Worm (Caenorhabditis elegans): ENCODE results near the gene mboa-4.
"Not testable (repeated sequence)": the region's sequence is repeated elsewhere in the genome, so short reads cannot be mapped to it uniquely, and the experiment has no call there.

The mboa-4 gene

ce11 chrIV:11159886-11160285 lies at the start of gene mboa-4:
Gene mboa-4 (minus strand): TSS chrIV:11159986.
- TF ChIP-seq unc-55 (GFP tag; optimal IDR thresholded peaks at IDR 0.05) (no peak), sox-4 (tag; optimal IDR thresholded peaks at IDR 0.05) (no peak), ceh-9 (tag; optimal IDR thresholded peaks at IDR 0.05) (no peak), pat-9 (tag; optimal IDR thresholded peaks at IDR 0.05) (no peak), nfya-1 (tag; optimal IDR thresholded peaks at IDR 0.05) (no peak), ceh-6 (GFP tag; optimal IDR thresholded peaks at IDR 0.05) (no peak), unc-42 (tag; optimal IDR thresholded peaks at IDR 0.05) (no peak), ahr-1 (tag; optimal IDR thresholded peaks at IDR 0.05) (no peak), hlh-6 (tag; optimal IDR thresholded peaks at IDR 0.05) (no peak), C38D4.7 (GFP tag; optimal IDR thresholded peaks at IDR 0.05) (no peak), syd-9 (tag; optimal IDR thresholded peaks at IDR 0.05) (no peak), che-1 (tag; optimal IDR thresholded peaks at IDR 0.05) (no peak), elt-2 (tag; optimal IDR thresholded peaks at IDR 0.05) (no peak), Y22D7AL.16 (tag; optimal IDR thresholded peaks at IDR 0.05) (no peak)

DNA sequence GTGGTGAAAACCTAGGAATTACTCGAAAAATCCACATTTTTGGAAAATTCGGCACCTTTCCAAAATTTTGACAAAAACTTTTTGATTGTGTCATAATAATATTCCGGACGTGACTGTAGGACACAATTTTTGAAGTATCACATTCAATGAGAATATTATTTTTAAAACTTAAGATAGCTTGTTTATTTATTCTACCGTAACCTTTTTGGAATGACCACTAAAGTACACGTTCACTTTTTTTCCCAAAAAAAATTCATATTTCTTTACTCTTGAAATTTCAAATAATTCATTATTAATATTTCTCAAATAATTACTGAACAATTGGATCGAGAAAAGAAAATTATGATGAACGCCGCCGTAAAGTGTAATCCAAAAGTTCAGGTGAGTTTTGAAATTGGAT lies 47.4 kb upstream of the mboa-4 start, which contains the start of gene R07H5.9:
Gene R07H5.9 (plus strand): TSS at position 301 of the 400 bp plus-strand sequence.
- no peak for TF ChIP-seq pha-4 (tag; optimal IDR thresholded peaks at IDR 0.05)
- TF ChIP-seq ztf-16 (tag; optimal IDR thresholded peaks at IDR 0.05) = no peak
- no peak for TF ChIP-seq pat-9 (tag; optimal IDR thresholded peaks at IDR 0.05)
- TF ChIP-seq npax-4 (tag; optimal IDR thresholded peaks at IDR 0.05) = no peak
- TF ChIP-seq ceh-2 (tag; optimal IDR thresholded peaks at IDR 0.05) = no peak
- no peak for TF ChIP-seq ceh-6 (GFP tag; optimal IDR thresholded peaks at IDR 0.05)
- no peak for TF ChIP-seq fkh-10 (GFP tag; optimal IDR thresholded peaks at IDR 0.05)
- TF ChIP-seq ceh-45 (GFP tag; IDR thresholded peaks at IDR 0.05) = no peak
- TF ChIP-seq ttx-3 (tag; optimal IDR thresholded peaks at IDR 0.05) = no peak
- no peak for TF ChIP-seq fkh-6 (tag; optimal IDR thresholded peaks at IDR 0.05)

- not testable (repeated sequence) for TF ChIP-seq pax-1, ets-4, sox-4 (tag; optimal IDR thresholded peaks at IDR 0.05)
Observed at ce11 chrIV:11202389-11202788, 42.6 kb upstream of the mboa-4 start, which contains the start of gene R07H5.11. Gene R07H5.11 (plus strand): TSS chrIV:11202768.

- peak; percentile 12 for TF ChIP-seq ceh-31 (tag; optimal IDR thresholded peaks at IDR 0.05)
Observed at ce11 chrIV:11198983-11199382, 39.2 kb upstream of the mboa-4 start, which contains the start of gene R07H5.16. Gene R07H5.16 (plus strand): TSS chrIV:11199330.

- peak; percentile 22; the same call in 1 of the 2 replicates for TF ChIP-seq sox-2 (GFP tag; IDR thresholded peaks at IDR 0.05)
Observed at ce11 chrIV:11196866-11197265, 37.1 kb upstream of the mboa-4 start.

DNA sequence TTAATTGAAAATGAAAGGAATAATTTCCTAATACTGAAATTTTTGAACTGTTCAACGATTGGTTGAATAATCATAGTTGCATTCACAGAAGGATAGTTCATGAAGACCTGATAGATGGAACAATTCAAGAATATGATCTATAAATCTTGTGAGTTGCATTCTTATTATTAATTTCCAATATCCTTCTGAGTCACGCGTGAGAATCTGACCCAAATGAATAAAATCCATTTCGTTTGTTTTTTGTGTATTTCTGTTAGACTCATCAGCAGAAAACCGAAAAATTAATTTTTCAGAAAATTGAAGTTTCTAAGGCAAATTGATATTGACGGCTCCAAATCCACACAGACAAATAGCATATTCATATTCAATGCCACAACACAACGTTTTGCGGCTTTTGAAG lies 29.6 kb upstream of the mboa-4 start, which contains the start of gene fbxb-79:
Gene fbxb-79 (minus strand): TSS at position 101 of the 400 bp plus-strand sequence.
- TF ChIP-seq hlh-6 (tag; optimal IDR thresholded peaks at IDR 0.05) (no peak), tbx-2 (tag; optimal IDR thresholded peaks at IDR 0.05) (no peak), nhr-232 (tag; optimal IDR thresholded peaks at IDR 0.05) (no peak), dve-1 (tag; optimal IDR thresholded peaks at IDR 0.05) (no peak), pag-3 (tag; optimal IDR thresholded peaks at IDR 0.05; ENCODE audit: borderline replicate concordance) (no peak), syd-9 (tag; optimal IDR thresholded peaks at IDR 0.05) (no peak), lim-6 (tag; optimal IDR thresholded peaks at IDR 0.05) (no peak), hlh-30 (tag; optimal IDR thresholded peaks at IDR 0.05; ENCODE audit: insufficient read depth) (no peak), pha-4 (tag; optimal IDR thresholded peaks at IDR 0.05) (no peak)
